Fruit fly (Drosophila melanogaster): ENCODE results near the gene CG14120.

- TF ChIP-seq woc (GFP tag; optimal IDR thresholded peaks at IDR 0.05) (no peak), lola (GFP tag; optimal IDR thresholded peaks at IDR 0.05) (no peak)
These were observed 42.3 kb upstream of the CG14120 start for dm6 chr3L:12842532-12842931.

Measured in whole organism, wandering third instar larva.